Fruit fly (Drosophila melanogaster) S2 (cell line): ENCODE data around the gene EMC5.

ENCODE experiments used
- CG8478 ChIP-seq: fragments of >200 bp; optimal IDR thresholded peaks from 2 replicates; lab custom pipeline; 2018
- CTCF ChIP-seq, 2 experiments: fragments of >200 bp; optimal IDR thresholded peaks; 2 replicates each; lab custom pipeline; 2018

dm6 chr2L:18955666-18956065 is 31.8 kb upstream of the EMC5 start:
- TF ChIP-seq CTCF (optimal IDR thresholded peaks at IDR 0.05; lab: Kevin White, UChicago): no peak
- TF ChIP-seq CG8478: no peak
